Worm (Caenorhabditis elegans): ENCODE data around the gene ndua-12.

- TF ChIP-seq unc-62 (GFP tag; optimal IDR thresholded peaks at IDR 0.05): no peak
- TF ChIP-seq nhr-237 (tag; optimal IDR thresholded peaks at IDR 0.05): no peak
- TF ChIP-seq ceh-82 (tag; optimal IDR thresholded peaks at IDR 0.05): no peak
These were observed 38.4 kb upstream of the ndua-12 start for ce11 chrIV:2758079-2758478.
